Worm (Caenorhabditis elegans): ENCODE data around the gene R13A1.1.

DNA sequence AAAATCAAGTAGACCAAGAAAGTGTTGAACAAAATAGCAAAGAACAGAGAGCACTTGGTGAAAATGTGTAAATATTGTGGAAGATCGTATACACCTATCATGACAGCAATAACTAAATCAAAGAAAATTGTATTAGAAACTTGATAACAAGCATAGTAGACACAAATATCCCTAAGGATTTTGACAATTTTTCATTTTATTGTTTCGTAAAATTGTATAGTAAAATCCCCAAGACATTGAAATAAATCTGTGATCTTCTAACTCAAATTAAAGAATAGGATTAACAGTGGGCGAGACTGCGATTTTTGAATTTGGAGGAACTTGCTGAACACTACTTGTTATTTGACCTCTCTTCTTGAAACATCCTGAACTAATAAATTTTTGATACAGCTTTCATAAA, 48.6 kb upstream of the R13A1.1 start, which contains the start of gene str-220:
- TF ChIP-seq sea-1 (GFP tag; conservative IDR thresholded peaks at IDR 0.05), result no peak
- TF ChIP-seq aly-1 (tag; optimal IDR thresholded peaks at IDR 0.05), result no peak
- no peak for TF ChIP-seq flt-1 (GFP tag; IDR thresholded peaks at IDR 0.05)
- TF ChIP-seq hnd-1 (tag; optimal IDR thresholded peaks at IDR 0.05), result no peak
- no peak for TF ChIP-seq ceh-36 (tag; optimal IDR thresholded peaks at IDR 0.05)
- TF ChIP-seq tra-4 (tag; optimal IDR thresholded peaks at IDR 0.05), result no peak
- TF ChIP-seq ama-1 (optimal IDR thresholded peaks at IDR 0.05), result no peak
- TF ChIP-seq tbx-37 (GFP tag; conservative IDR thresholded peaks at IDR 0.05), result no peak
- TF ChIP-seq ceh-13 (GFP tag; optimal IDR thresholded peaks at IDR 0.05), result no peak
- no peak for TF ChIP-seq hmg-4 (GFP tag; optimal IDR thresholded peaks at IDR 0.05)
- TF ChIP-seq ets-7 (tag; optimal IDR thresholded peaks at IDR 0.05), result no peak
